Worm (Caenorhabditis elegans) whole organism, young adult: ENCODE data around the gene acs-17.

Experiments
- ceh-100 ChIP-seq: fragments of 200-800 bp; sonication (Bioruptor generic); IDR thresholded peaks from 2 replicates; pipeline ENCODE4 v1.3.6; 2022; ENCODE audit warnings: missing genetic modification reagents, missing genetic modification characterization, missing compliant biosample characterization
- ceh-79 ChIP-seq: sonication (generic microtip); optimal IDR thresholded peaks from 2 replicates; lab custom pipeline; 2017; ENCODE audit warnings: mild to moderate bottlenecking, missing genetic modification characterization, missing compliant biosample characterization
- dox-1 ChIP-seq: fragments of 200-800 bp; sonication (Bioruptor generic); IDR thresholded peaks from 2 replicates; pipeline ENCODE4 v1.3.6; 2022; ENCODE audit warnings: missing genetic modification reagents, missing genetic modification characterization, missing compliant biosample characterization
- dpl-1 ChIP-seq: fragments of 150-350 bp; optimal IDR thresholded peaks from 2 replicates; lab custom pipeline; 2014; ENCODE audit warnings: missing biosample characterization, missing genetic modification reagents, missing genetic modification characterization
- hlh-12 ChIP-seq: sonication (generic microtip); optimal IDR thresholded peaks from 2 replicates; lab custom pipeline; 2016; ENCODE audit warnings: missing genetic modification characterization, missing compliant biosample characterization
- hsf-1 ChIP-seq: fragments of 200-800 bp; sonication (Bioruptor generic); IDR thresholded peaks from 2 replicates; pipeline ENCODE4 v1.3.6; 2022; ENCODE audit warnings: missing genetic modification reagents, missing genetic modification characterization, missing compliant biosample characterization
- lin-40 ChIP-seq: sonication (generic microtip); optimal IDR thresholded peaks from 2 replicates; lab custom pipeline; 2016; ENCODE audit warnings: missing genetic modification characterization, mild to moderate bottlenecking, missing compliant biosample characterization, missing genotype, missing genetic modification reagents
- lsl-1 ChIP-seq: fragments of 200-800 bp; sonication (Bioruptor generic); optimal IDR thresholded peaks from 2 replicates; lab custom pipeline; 2018; ENCODE audit warnings: mild to moderate bottlenecking, missing genetic modification characterization, moderate library complexity, missing compliant biosample characterization
- madf-6 ChIP-seq: fragments of 200-800 bp; sonication (Bioruptor generic); IDR thresholded peaks from 2 replicates; pipeline ENCODE4 v1.3.6; 2022; ENCODE audit warnings: missing genetic modification reagents, missing genetic modification characterization, missing compliant biosample characterization
- pha-4 ChIP-seq: fragments of 150-350 bp; sonication (generic microtip); optimal IDR thresholded peaks from 2 replicates; lab custom pipeline; 2014; ENCODE audit warnings: missing biosample characterization, missing genetic modification reagents, missing genetic modification characterization
- repo-1 ChIP-seq: sonication (generic microtip); optimal IDR thresholded peaks from 2 replicates; lab custom pipeline; 2017; ENCODE audit warnings: mild to moderate bottlenecking, missing genetic modification characterization, missing compliant biosample characterization
- snpc-4 ChIP-seq, 5 experiments: fragments of 150-350 bp in 1 of 5; sonication (generic microtip) in 4 of 5; optimal IDR thresholded peaks; 2 replicates each; lab custom pipeline; 2014 to 2018; ENCODE audit warnings: missing genetic modification characterization in 5 of 5, missing biosample characterization in 3 of 5, antibody characterized with exemption in 2 of 5, mild to moderate bottlenecking in 2 of 5, missing compliant biosample characterization in 2 of 5, missing genotype in 2 of 5, moderate library complexity in 2 of 5, missing genetic modification reagents in 1 of 5
- ztf-18 ChIP-seq: sonication (generic microtip); optimal IDR thresholded peaks from 2 replicates; lab custom pipeline; 2016; ENCODE audit warnings: missing genotype, mild to moderate bottlenecking, missing genetic modification characterization, missing compliant biosample characterization
- ztf-28 ChIP-seq: fragments of 200-800 bp; sonication (Bioruptor generic); IDR thresholded peaks from 2 replicates; pipeline ENCODE4 v1.3.6; 2022; ENCODE audit warnings: missing genetic modification reagents, missing genetic modification characterization, missing compliant biosample characterization

ce11 chrX:5987910-5988309 lies 43.6 kb upstream of the acs-17 start:
- TF ChIP-seq lsl-1 (GFP tag; lab: Kevin White, UChicago) (no peak), lin-40 (no peak), dpl-1 (GFP tag; lab: Kevin White, UChicago) (no peak), hsf-1 (no peak), pha-4 (tag; lab: Kevin White, UChicago) (no peak), ceh-79 (no peak), hlh-12 (no peak), snpc-4 (GFP tag; optimal IDR thresholded peaks at IDR 0.05; lab: Kevin White, UChicago) (no peak), snpc-4 (tag; optimal IDR thresholded peaks at IDR 0.05; lab: Kevin White, UChicago) (no peak), ceh-100 (GFP tag; lab: Robert Waterston, UW) (no peak), dox-1 (GFP tag; lab: Robert Waterston, UW) (no peak), repo-1 (tag; lab: Kevin White, UChicago) (no peak), madf-6 (no peak), ztf-18 (no peak), ztf-28 (GFP tag; lab: Robert Waterston, UW) (no peak)
